Worm (Caenorhabditis elegans) whole organism, young adult: ENCODE results near the gene rml-3.
A peak's percentile ranks its signal among the peaks of the same experiment; 100 is the strongest.

ENCODE experiments used
- B0035.1 ChIP-seq: sonication (generic microtip); optimal IDR thresholded peaks from 2 replicates; lab custom pipeline; 2016; ENCODE audit warnings: missing genetic modification characterization, mild to moderate bottlenecking, missing compliant biosample characterization, missing genotype, missing genetic modification reagents
- B0336.3 ChIP-seq: fragments of 200-800 bp; sonication (Bioruptor generic); IDR thresholded peaks from 2 replicates; pipeline ENCODE4 v1.3.6; 2022; ENCODE audit warnings: missing genetic modification characterization, missing compliant biosample characterization
- D2030.7 ChIP-seq: fragments of 200-800 bp; sonication (Bioruptor generic); IDR thresholded peaks from 2 replicates; pipeline ENCODE4 v1.3.6; 2022; ENCODE audit warnings: missing genetic modification reagents, missing genetic modification characterization, missing compliant biosample characterization
- F39B2.1 ChIP-seq: fragments of 200-800 bp; sonication (Bioruptor generic); IDR thresholded peaks from 2 replicates; pipeline ENCODE4 v1.3.6; 2022; ENCODE audit warnings: missing genetic modification reagents, missing genetic modification characterization, missing compliant biosample characterization
- F55B11.4 ChIP-seq: sonication (generic microtip); optimal IDR thresholded peaks from 2 replicates; lab custom pipeline; 2016; ENCODE audit warnings: missing compliant biosample characterization, missing genetic modification characterization, borderline replicate concordance; ENCODE audit not compliant: insufficient read depth
- K12H6.12 ChIP-seq: fragments of 200-800 bp; sonication (Bioruptor generic); optimal IDR thresholded peaks from 2 replicates; lab custom pipeline; 2018; ENCODE audit warnings: mild to moderate bottlenecking, missing genetic modification characterization, missing compliant biosample characterization
- Y56A3A.18 ChIP-seq: fragments of 200-800 bp; sonication (Bioruptor generic); IDR thresholded peaks from 2 replicates; pipeline ENCODE4 v1.3.6; 2022; ENCODE audit warnings: missing genetic modification reagents, missing genetic modification characterization, missing compliant biosample characterization
- ZK185.1 ChIP-seq: sonication (generic microtip); optimal IDR thresholded peaks from 2 replicates; lab custom pipeline; 2016; ENCODE audit warnings: mild to moderate bottlenecking, missing genetic modification characterization, missing compliant biosample characterization; ENCODE audit not compliant: poor library complexity, severe bottlenecking
- ama-1 ChIP-seq, 3 experiments: fragments of 150-350 bp in 1 of 3; sonication (generic microtip) in 2 of 3; optimal IDR thresholded peaks; 2 replicates each; lab custom pipeline; 2014 to 2018; ENCODE audit warnings: missing biosample characterization in 2 of 3, missing genetic modification characterization in 2 of 3, missing genetic modification reagents in 2 of 3
- attf-5 ChIP-seq: fragments of 200-800 bp; sonication (Bioruptor generic); optimal IDR thresholded peaks from 2 replicates; lab custom pipeline; 2018; ENCODE audit warnings: mild to moderate bottlenecking, missing genetic modification characterization, missing compliant biosample characterization
- bed-2 ChIP-seq: fragments of 200-800 bp; sonication (Bioruptor generic); IDR thresholded peaks from 2 replicates; pipeline ENCODE4 v1.3.6; 2022; ENCODE audit warnings: missing genetic modification reagents, missing genetic modification characterization, missing compliant biosample characterization
- cebp-2 ChIP-seq: fragments of 200-800 bp; sonication (Bioruptor generic); IDR thresholded peaks from 2 replicates; pipeline ENCODE4 v1.3.6; 2022; ENCODE audit warnings: missing genetic modification characterization, missing compliant biosample characterization
- ceh-100 ChIP-seq: fragments of 200-800 bp; sonication (Bioruptor generic); IDR thresholded peaks from 2 replicates; pipeline ENCODE4 v1.3.6; 2022; ENCODE audit warnings: missing genetic modification reagents, missing genetic modification characterization, missing compliant biosample characterization
- ceh-58 ChIP-seq: fragments of 200-800 bp; sonication (Bioruptor generic); IDR thresholded peaks from 2 replicates; pipeline ENCODE4 v1.3.6; 2022; ENCODE audit warnings: missing genetic modification characterization, missing compliant biosample characterization
- ceh-79 ChIP-seq: sonication (generic microtip); optimal IDR thresholded peaks from 2 replicates; lab custom pipeline; 2017; ENCODE audit warnings: mild to moderate bottlenecking, missing genetic modification characterization, missing compliant biosample characterization
- dpl-1 ChIP-seq: fragments of 150-350 bp; optimal IDR thresholded peaks from 2 replicates; lab custom pipeline; 2014; ENCODE audit warnings: missing biosample characterization, missing genetic modification reagents, missing genetic modification characterization
- egl-18 ChIP-seq: fragments of 200-800 bp; sonication (Bioruptor generic); IDR thresholded peaks from 2 replicates; pipeline ENCODE4 v1.3.6; 2022; ENCODE audit warnings: missing genetic modification reagents, missing genetic modification characterization, missing compliant biosample characterization
- egl-44 ChIP-seq: fragments of 200-800 bp; sonication (Bioruptor generic); IDR thresholded peaks from 2 replicates; pipeline ENCODE4 v1.3.6; 2022; ENCODE audit warnings: missing genetic modification reagents, missing genetic modification characterization, missing compliant biosample characterization
- ets-4 ChIP-seq: fragments of 200-800 bp; sonication (Bioruptor generic); optimal IDR thresholded peaks from 2 replicates; lab custom pipeline; 2018; ENCODE audit warnings: mild to moderate bottlenecking, missing genetic modification characterization, missing compliant biosample characterization
- gei-17 ChIP-seq: fragments of 200-800 bp; sonication (Bioruptor generic); optimal IDR thresholded peaks from 2 replicates; lab custom pipeline; 2018; ENCODE audit warnings: mild to moderate bottlenecking, missing genetic modification characterization, missing compliant biosample characterization
- hlh-26 ChIP-seq: fragments of 200-800 bp; sonication (Bioruptor generic); conservative IDR thresholded peaks from 2 replicates; pipeline ENCODE4 v1.3.6; 2022; ENCODE audit warnings: missing genetic modification reagents, missing genetic modification characterization, missing compliant biosample characterization
- hmg-20 ChIP-seq: fragments of 200-800 bp; sonication (Bioruptor generic); IDR thresholded peaks from 2 replicates; pipeline ENCODE4 v1.3.6; 2022; ENCODE audit warnings: missing genetic modification reagents, missing genetic modification characterization, missing compliant biosample characterization
- hrde-1 ChIP-seq: sonication (generic microtip); optimal IDR thresholded peaks from 2 replicates; lab custom pipeline; 2016; ENCODE audit warnings: missing genetic modification characterization, mild to moderate bottlenecking, missing compliant biosample characterization, moderate library complexity, missing genotype, missing genetic modification reagents, borderline replicate concordance
- hsf-1 ChIP-seq: fragments of 200-800 bp; sonication (Bioruptor generic); IDR thresholded peaks from 2 replicates; pipeline ENCODE4 v1.3.6; 2022; ENCODE audit warnings: missing genetic modification reagents, missing genetic modification characterization, missing compliant biosample characterization
- lag-1 ChIP-seq: fragments of 200-800 bp; sonication (Bioruptor generic); IDR thresholded peaks from 2 replicates; pipeline ENCODE4 v1.3.6; 2022; ENCODE audit warnings: missing genetic modification reagents, missing genetic modification characterization, missing compliant biosample characterization
- let-607 ChIP-seq, 2 experiments: fragments of 200-800 bp in 1 of 2; sonication (Bioruptor generic) in 1 of 2; sonication (generic microtip) in 1 of 2; optimal IDR thresholded peaks; 2 replicates each; lab custom pipeline; 2016 to 2018; ENCODE audit warnings: mild to moderate bottlenecking in 2 of 2, missing compliant biosample characterization in 2 of 2, missing genetic modification characterization in 2 of 2, moderate library complexity in 2 of 2, missing genotype in 1 of 2
- lir-1 ChIP-seq: fragments of 200-800 bp; sonication (Bioruptor generic); conservative IDR thresholded peaks from 2 replicates; pipeline ENCODE4 v1.3.6; 2022; ENCODE audit warnings: missing genetic modification reagents, missing genetic modification characterization, missing compliant biosample characterization
- lsl-1 ChIP-seq: fragments of 200-800 bp; sonication (Bioruptor generic); optimal IDR thresholded peaks from 2 replicates; lab custom pipeline; 2018; ENCODE audit warnings: mild to moderate bottlenecking, missing genetic modification characterization, moderate library complexity, missing compliant biosample characterization
- madf-3 ChIP-seq: fragments of 200-800 bp; sonication (Bioruptor generic); IDR thresholded peaks from 2 replicates; pipeline ENCODE4 v1.3.6; 2022; ENCODE audit warnings: missing genetic modification reagents, missing genetic modification characterization, missing compliant biosample characterization
- mcd-1 ChIP-seq: fragments of 200-800 bp; sonication (Bioruptor generic); IDR thresholded peaks from 2 replicates; pipeline ENCODE4 v1.3.6; 2022; ENCODE audit warnings: missing genetic modification reagents, missing genetic modification characterization, missing compliant biosample characterization
- mel-28 ChIP-seq: sonication (generic microtip); optimal IDR thresholded peaks from 2 replicates; lab custom pipeline; 2016; ENCODE audit warnings: borderline replicate concordance, mild to moderate bottlenecking, missing genetic modification characterization, missing compliant biosample characterization
- nfya-2 ChIP-seq: fragments of 200-800 bp; sonication (Bioruptor generic); IDR thresholded peaks from 2 replicates; pipeline ENCODE4 v1.3.6; 2022; ENCODE audit warnings: missing genetic modification reagents, missing genetic modification characterization, missing compliant biosample characterization
- nhr-80 ChIP-seq: sonication (generic microtip); optimal IDR thresholded peaks from 2 replicates; lab custom pipeline; 2016; ENCODE audit warnings: missing genetic modification characterization, missing compliant biosample characterization
- pbrm-1 ChIP-seq: fragments of 200-800 bp; sonication (Bioruptor generic); IDR thresholded peaks from 2 replicates; pipeline ENCODE4 v1.3.6; 2022; ENCODE audit warnings: missing genetic modification reagents, missing genetic modification characterization, missing compliant biosample characterization
- repo-1 ChIP-seq: sonication (generic microtip); optimal IDR thresholded peaks from 2 replicates; lab custom pipeline; 2017; ENCODE audit warnings: mild to moderate bottlenecking, missing genetic modification characterization, missing compliant biosample characterization
- sdz-38 ChIP-seq: sonication (generic microtip); optimal IDR thresholded peaks from 2 replicates; lab custom pipeline; 2016; ENCODE audit warnings: missing genotype, missing genetic modification characterization, missing compliant biosample characterization
- snpc-1.1 ChIP-seq: sonication (generic microtip); optimal IDR thresholded peaks from 2 replicates; lab custom pipeline; 2017; ENCODE audit warnings: missing genetic modification characterization, mild to moderate bottlenecking, missing compliant biosample characterization, antibody characterized with exemption, moderate library complexity, missing genotype, missing genetic modification reagents; ENCODE audit not compliant: insufficient read depth
- snpc-1.3 ChIP-seq: sonication (generic microtip); optimal IDR thresholded peaks from 2 replicates; lab custom pipeline; 2017; ENCODE audit warnings: missing genetic modification characterization, mild to moderate bottlenecking, missing compliant biosample characterization, antibody characterized with exemption, moderate library complexity, missing genotype, missing genetic modification reagents; ENCODE audit not compliant: insufficient read depth
- snpc-4 ChIP-seq, 5 experiments: fragments of 150-350 bp in 1 of 5; sonication (generic microtip) in 4 of 5; optimal IDR thresholded peaks; 2 replicates each; lab custom pipeline; 2014 to 2018; ENCODE audit warnings: missing genetic modification characterization in 5 of 5, missing biosample characterization in 3 of 5, antibody characterized with exemption in 2 of 5, mild to moderate bottlenecking in 2 of 5, missing compliant biosample characterization in 2 of 5, missing genotype in 2 of 5, moderate library complexity in 2 of 5, missing genetic modification reagents in 1 of 5
- tbp1 ChIP-seq: fragments of 200-800 bp; sonication (Bioruptor generic); optimal IDR thresholded peaks from 2 replicates; lab custom pipeline; 2018; ENCODE audit warnings: mild to moderate bottlenecking, missing genetic modification characterization, missing compliant biosample characterization
- unc-130 ChIP-seq: sonication (generic microtip); optimal IDR thresholded peaks from 2 replicates; lab custom pipeline; 2016; ENCODE audit warnings: missing genetic modification reagents, missing genetic modification characterization, missing compliant biosample characterization
- zfh-2 ChIP-seq: fragments of 200-800 bp; sonication (Bioruptor generic); conservative IDR thresholded peaks from 2 replicates; pipeline ENCODE4 v1.3.6; 2022; ENCODE audit warnings: missing genetic modification reagents, missing genetic modification characterization, missing compliant biosample characterization
- ztf-18 ChIP-seq: sonication (generic microtip); optimal IDR thresholded peaks from 2 replicates; lab custom pipeline; 2016; ENCODE audit warnings: missing genotype, mild to moderate bottlenecking, missing genetic modification characterization, missing compliant biosample characterization
- ztf-25 ChIP-seq: fragments of 200-800 bp; sonication (Bioruptor generic); IDR thresholded peaks from 2 replicates; pipeline ENCODE4 v1.3.6; 2022; ENCODE audit warnings: missing genetic modification reagents, missing genetic modification characterization, missing compliant biosample characterization
- ztf-28 ChIP-seq: fragments of 200-800 bp; sonication (Bioruptor generic); IDR thresholded peaks from 2 replicates; pipeline ENCODE4 v1.3.6; 2022; ENCODE audit warnings: missing genetic modification reagents, missing genetic modification characterization, missing compliant biosample characterization
- ztf-3 ChIP-seq: fragments of 200-800 bp; sonication (Bioruptor generic); optimal IDR thresholded peaks from 2 replicates; lab custom pipeline; 2018; ENCODE audit warnings: mild to moderate bottlenecking, missing genetic modification characterization, missing compliant biosample characterization

The rml-3 gene

DNA sequence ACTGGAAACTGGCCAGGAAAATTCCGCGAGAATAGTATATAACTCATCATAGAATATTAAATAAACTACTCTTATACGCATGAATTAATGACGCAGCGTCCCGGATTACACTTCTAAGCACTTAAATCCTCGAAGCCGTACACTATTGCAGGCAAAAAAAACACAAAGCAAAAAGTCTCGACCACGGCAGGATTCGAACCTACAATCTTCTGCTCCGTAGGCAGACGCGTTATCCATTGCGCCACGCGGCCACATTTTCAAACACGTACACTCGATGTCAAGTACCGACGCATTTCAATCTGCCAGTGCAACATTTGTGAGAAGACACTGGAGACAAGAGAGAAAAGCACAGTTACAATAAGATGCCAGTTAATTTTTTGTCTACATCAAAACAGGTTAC is 19.0 kb downstream of the rml-3 start:
- TF ChIP-seq B0336.3 (GFP tag; lab: Robert Waterston, UW), result no peak; the same call in 1 of the 2 replicates
- TF ChIP-seq D2030.7 (GFP tag; lab: Robert Waterston, UW), result peak; percentile 35; the same call in 1 of the 2 replicates
- TF ChIP-seq ztf-3 (GFP tag; lab: Kevin White, UChicago), result no peak
- peak; percentile 5 for TF ChIP-seq hrde-1
- no peak for TF ChIP-seq ceh-100
- peak; percentile 43 for TF ChIP-seq ztf-18 (tag; lab: Kevin White, UChicago)
- TF ChIP-seq hmg-20 (GFP tag; lab: Robert Waterston, UW), result peak; percentile 32; the same call in 1 of the 2 replicates
- peak; percentile 85 for TF ChIP-seq pbrm-1
- peak; percentile 15 for TF ChIP-seq unc-130 (GFP tag; lab: Kevin White, UChicago)
- TF ChIP-seq madf-3 (GFP tag; lab: Robert Waterston, UW), result 0 out of 2 replicates have a peak, but pooled peaks have one; percentile 23
- no peak for TF ChIP-seq snpc-1.3 (tag; lab: Kevin White, UChicago)
- TF ChIP-seq snpc-1.1 (tag; lab: Kevin White, UChicago), result no peak
- no peak for TF ChIP-seq hlh-26
- TF ChIP-seq repo-1 (tag; lab: Kevin White, UChicago), result peak; percentile 9
- TF ChIP-seq nhr-80 (tag; lab: Kevin White, UChicago), result no peak
- no peak for TF ChIP-seq mcd-1 (GFP tag; lab: Robert Waterston, UW)
- peak; percentile 60 for TF ChIP-seq ZK185.1
- TF ChIP-seq gei-17 (GFP tag; lab: Kevin White, UChicago), result peak; percentile 1
- peak; percentile 68; the same call in 1 of the 2 replicates for TF ChIP-seq Y56A3A.18 (GFP tag; lab: Robert Waterston, UW)
- TF ChIP-seq lsl-1 (GFP tag; lab: Kevin White, UChicago), result no peak
- TF ChIP-seq F39B2.1, result no peak
- TF ChIP-seq K12H6.12 (tag; lab: Kevin White, UChicago), result peak; percentile 13
- TF ChIP-seq let-607 (tag; optimal IDR thresholded peaks at IDR 0.05; lab: Kevin White, UChicago), result peak in 1 of 2 experiments; percentile 33
- no peak for TF ChIP-seq bed-2 (GFP tag; lab: Robert Waterston, UW)
- TF ChIP-seq ceh-58 (GFP tag; lab: Robert Waterston, UW), result no peak
- TF ChIP-seq ztf-25 (GFP tag; lab: Robert Waterston, UW), result peak; percentile 69; the same call in 1 of the 2 replicates
- TF ChIP-seq dpl-1 (GFP tag; lab: Kevin White, UChicago), result no peak
- no peak for TF ChIP-seq lir-1 (GFP tag; lab: Robert Waterston, UW)
- TF ChIP-seq ets-4, result peak; percentile 16
- no peak for TF ChIP-seq zfh-2 (GFP tag; lab: Robert Waterston, UW)
- TF ChIP-seq nfya-2 (GFP tag; lab: Robert Waterston, UW), result no peak
- TF ChIP-seq sdz-38 (tag; lab: Kevin White, UChicago), result no peak
- TF ChIP-seq snpc-4 (GFP tag; optimal IDR thresholded peaks at IDR 0.05; lab: Kevin White, UChicago), result peak; percentile 62
- no peak for TF ChIP-seq snpc-4 (tag; optimal IDR thresholded peaks at IDR 0.05; lab: Kevin White, UChicago)
- TF ChIP-seq lag-1 (GFP tag; lab: Robert Waterston, UW), result no peak
- no peak for TF ChIP-seq egl-18 (GFP tag; lab: Robert Waterston, UW)
- no peak for TF ChIP-seq ama-1 (optimal IDR thresholded peaks at IDR 0.05; lab: Kevin White, UChicago)
- no peak for TF ChIP-seq ama-1 (GFP tag; optimal IDR thresholded peaks at IDR 0.05; lab: Kevin White, UChicago)
- TF ChIP-seq B0035.1 (tag; lab: Kevin White, UChicago), result no peak
- no peak for TF ChIP-seq cebp-2 (GFP tag; lab: Robert Waterston, UW)
- peak; percentile 85; the same call in 1 of the 2 replicates for TF ChIP-seq ztf-28 (GFP tag; lab: Robert Waterston, UW)
- TF ChIP-seq egl-44, result no peak
- no peak for TF ChIP-seq F55B11.4 (tag; lab: Kevin White, UChicago)
- TF ChIP-seq ceh-79, result peak; percentile 20
- TF ChIP-seq mel-28 (tag; lab: Kevin White, UChicago), result no peak
- TF ChIP-seq hsf-1 (GFP tag; lab: Robert Waterston, UW), result no peak
- peak; percentile 93 for TF ChIP-seq tbp1
- TF ChIP-seq attf-5, result peak; percentile 66
